Worm (Caenorhabditis elegans): ENCODE data around the gene Y62E10A.3.

ce11 chrIV:13386903-13387302 lies 26.9 kb upstream of the Y62E10A.3 start, which contains the start of gene lsm-3:
- TF ChIP-seq him-1 (tag; optimal IDR thresholded peaks at IDR 0.05) (no peak), W03F9.2 (tag; optimal IDR thresholded peaks at IDR 0.05) (no peak), dao-5 (tag; optimal IDR thresholded peaks at IDR 0.05) (no peak)
